Fruit fly (Drosophila melanogaster) whole organism, embryonic: ENCODE measurements around the gene CG9360.
A peak's percentile ranks its signal among the peaks of the same experiment; 100 is the strongest.

Experiments
- ATbp ChIP-seq: fragments of 200-800 bp; sonication (Bioruptor generic); optimal IDR thresholded peaks from 2 replicates; lab custom pipeline; 2017; ENCODE audit warnings: missing biosample characterization, mild to moderate bottlenecking, missing genetic modification characterization, missing genetic modification reagents
- Adf1 ChIP-seq: fragments of 200-800 bp; sonication (Bioruptor generic); IDR thresholded peaks from 2 replicates; pipeline ENCODE4 v1.3.6; 2022; ENCODE audit warnings: missing biosample characterization, missing genetic modification characterization
- B-H1 ChIP-seq: fragments of 200-800 bp; sonication (Bioruptor generic); IDR thresholded peaks from 3 replicates; pipeline ENCODE4 v1.3.6; 2022; ENCODE audit warnings: missing biosample characterization, missing genetic modification characterization
- Bdp1 ChIP-seq: fragments of 200-800 bp; sonication (Bioruptor generic); optimal IDR thresholded peaks from 3 replicates; lab custom pipeline; 2016; ENCODE audit warnings: missing biosample characterization, missing genetic modification characterization
- Blimp-1 ChIP-seq: fragments of 200-800 bp; sonication (Bioruptor generic); optimal IDR thresholded peaks from 3 replicates; lab custom pipeline; 2018; ENCODE audit warnings: missing biosample characterization, missing genetic modification characterization, mild to moderate bottlenecking, moderate library complexity, missing genetic modification reagents
- CG10543 ChIP-seq: fragments of 200-800 bp; sonication (Bioruptor generic); optimal IDR thresholded peaks from 3 replicates; lab custom pipeline; 2017; ENCODE audit warnings: missing biosample characterization, mild to moderate bottlenecking, missing genetic modification characterization, moderate library complexity
- CG10959 ChIP-seq: fragments of 200-800 bp; sonication (Bioruptor generic); IDR thresholded peaks from 2 replicates; pipeline ENCODE4 v1.3.6; 2022; ENCODE audit warnings: missing biosample characterization, missing genetic modification characterization
- CG11456 ChIP-seq: fragments of 200-800 bp; sonication (Bioruptor generic); IDR thresholded peaks from 3 replicates; pipeline ENCODE4 v1.3.6; 2022; ENCODE audit warnings: missing biosample characterization, missing genetic modification characterization
- CG12659 ChIP-seq: fragments of 200-800 bp; sonication (Bioruptor generic); optimal IDR thresholded peaks from 3 replicates; lab custom pipeline; 2017; ENCODE audit warnings: mild to moderate bottlenecking, missing biosample characterization, missing genetic modification reagents, missing genetic modification characterization
- CG12744 ChIP-seq: fragments of 200-800 bp; sonication (Bioruptor generic); optimal IDR thresholded peaks from 2 replicates; lab custom pipeline; 2016; ENCODE audit warnings: missing biosample characterization, missing genetic modification characterization
- CG12942 ChIP-seq: fragments of 200-800 bp; sonication (Bioruptor generic); optimal IDR thresholded peaks from 3 replicates; lab custom pipeline; 2016; ENCODE audit warnings: missing biosample characterization, missing genetic modification characterization
- CG15479 ChIP-seq: fragments of 200-800 bp; sonication (Bioruptor generic); optimal IDR thresholded peaks from 3 replicates; lab custom pipeline; 2019; ENCODE audit warnings: missing biosample characterization, mild to moderate bottlenecking, missing genetic modification characterization, moderate library complexity
- CG17829 ChIP-seq: fragments of 200-800 bp; optimal IDR thresholded peaks from 2 replicates; lab custom pipeline; 2019; ENCODE audit warnings: missing biosample characterization, mild to moderate bottlenecking, missing genetic modification characterization, moderate library complexity
- CG18476 ChIP-seq: fragments of 200-800 bp; sonication (Bioruptor generic); optimal IDR thresholded peaks from 2 replicates; lab custom pipeline; 2016; ENCODE audit warnings: missing biosample characterization, mild to moderate bottlenecking, missing genetic modification characterization
- CG2712 ChIP-seq: fragments of 200-800 bp; optimal IDR thresholded peaks from 3 replicates; lab custom pipeline; 2019; ENCODE audit warnings: missing biosample characterization, mild to moderate bottlenecking, missing genetic modification characterization, moderate library complexity
- CG32532 ChIP-seq: fragments of 200-800 bp; sonication (Bioruptor generic); IDR thresholded peaks from 2 replicates; pipeline ENCODE4 v1.3.6; 2022; ENCODE audit warnings: missing biosample characterization, missing genetic modification characterization
- CG6654 ChIP-seq: fragments of 200-800 bp; sonication (Bioruptor generic); optimal IDR thresholded peaks from 2 replicates; lab custom pipeline; 2017; ENCODE audit warnings: missing biosample characterization, mild to moderate bottlenecking, missing genetic modification characterization
- CG7271 ChIP-seq: fragments of 200-800 bp; sonication (Bioruptor generic); optimal IDR thresholded peaks from 2 replicates; lab custom pipeline; 2018; ENCODE audit warnings: missing biosample characterization, mild to moderate bottlenecking, missing genetic modification characterization, moderate library complexity
- CG8281 ChIP-seq: fragments of 200-800 bp; sonication (Bioruptor generic); optimal IDR thresholded peaks from 2 replicates; lab custom pipeline; 2018; ENCODE audit warnings: missing biosample characterization, mild to moderate bottlenecking, missing genetic modification characterization, moderate library complexity
- Deaf1 ChIP-seq: fragments of 200-800 bp; optimal IDR thresholded peaks from 3 replicates; lab custom pipeline; 2019; ENCODE audit warnings: missing biosample characterization, mild to moderate bottlenecking, missing genetic modification characterization, moderate library complexity
- Doc3 ChIP-seq: fragments of 200-800 bp; sonication (Bioruptor generic); IDR thresholded peaks from 3 replicates; pipeline ENCODE4 v1.3.6; 2022; ENCODE audit warnings: missing biosample characterization, missing genetic modification characterization; ENCODE audit not compliant: partially characterized antibody
- ERR ChIP-seq: fragments of 200-800 bp; sonication (Bioruptor generic); optimal IDR thresholded peaks from 2 replicates; lab custom pipeline; 2016; ENCODE audit warnings: missing biosample characterization, missing genetic modification characterization
- HHEX ChIP-seq: fragments of 200-800 bp; sonication (Bioruptor generic); optimal IDR thresholded peaks from 3 replicates; lab custom pipeline; 2017; ENCODE audit warnings: missing biosample characterization, mild to moderate bottlenecking, missing genetic modification characterization, missing genetic modification reagents
- NC2α ChIP-seq: fragments of 200-800 bp; sonication (Bioruptor generic); optimal IDR thresholded peaks from 2 replicates; lab custom pipeline; 2016; ENCODE audit warnings: missing biosample characterization, missing genetic modification characterization
- NFAT ChIP-seq: fragments of 200-800 bp; sonication (Bioruptor generic); IDR thresholded peaks from 2 replicates; pipeline ENCODE4 v1.3.6; 2022; ENCODE audit warnings: missing biosample characterization, missing genetic modification characterization
- Nf-YB ChIP-seq: fragments of 200-800 bp; sonication (Bioruptor generic); optimal IDR thresholded peaks from 3 replicates; lab custom pipeline; 2019; ENCODE audit warnings: missing biosample characterization, mild to moderate bottlenecking, missing genetic modification characterization, moderate library complexity
- Oaz ChIP-seq: fragments of 200-800 bp; sonication (Bioruptor generic); IDR thresholded peaks from 2 replicates; pipeline ENCODE4 v1.3.6; 2022; ENCODE audit warnings: missing biosample characterization, missing genetic modification characterization
- Ptx1 ChIP-seq: fragments of 200-800 bp; sonication (Bioruptor generic); IDR thresholded peaks from 2 replicates; pipeline ENCODE4 v1.3.6; 2022; ENCODE audit warnings: missing biosample characterization, missing genetic modification characterization
- Sox100B ChIP-seq: fragments of 200-800 bp; sonication (Bioruptor generic); optimal IDR thresholded peaks from 3 replicates; lab custom pipeline; 2018; ENCODE audit warnings: missing biosample characterization, mild to moderate bottlenecking, missing genetic modification characterization
- Tbp ChIP-seq: fragments of >200 bp; optimal IDR thresholded peaks from 2 replicates; lab custom pipeline; 2018; ENCODE audit warnings: missing biosample characterization, missing genetic modification characterization
- cg ChIP-seq: fragments of 200-800 bp; sonication (Bioruptor generic); optimal IDR thresholded peaks from 3 replicates; lab custom pipeline; 2019; ENCODE audit warnings: missing biosample characterization, mild to moderate bottlenecking, missing genetic modification characterization, moderate library complexity
- dimm ChIP-seq: fragments of 200-800 bp; sonication (Bioruptor generic); IDR thresholded peaks from 2 replicates; pipeline ENCODE4 v1.3.6; 2022; ENCODE audit warnings: missing biosample characterization, missing genetic modification characterization
- ems ChIP-seq: fragments of 200-800 bp; sonication (Bioruptor generic); optimal IDR thresholded peaks from 3 replicates; lab custom pipeline; 2016; ENCODE audit warnings: missing biosample characterization, missing genetic modification characterization
- exex ChIP-seq: fragments of 200-800 bp; sonication (Bioruptor generic); optimal IDR thresholded peaks from 4 replicates; lab custom pipeline; 2018; ENCODE audit warnings: missing biosample characterization, mild to moderate bottlenecking, missing genetic modification characterization, moderate library complexity
- gce ChIP-seq: fragments of 200-800 bp; sonication (Bioruptor generic); IDR thresholded peaks from 3 replicates; pipeline ENCODE4 v1.3.6; 2022; ENCODE audit warnings: missing biosample characterization, missing genetic modification characterization
- grau ChIP-seq: fragments of 200-800 bp; optimal IDR thresholded peaks from 3 replicates; lab custom pipeline; 2019; ENCODE audit warnings: missing biosample characterization, mild to moderate bottlenecking, missing genetic modification characterization, moderate library complexity
- hbn ChIP-seq: fragments of 200-800 bp; sonication (Bioruptor generic); IDR thresholded peaks from 2 replicates; pipeline ENCODE4 v1.3.6; 2022; ENCODE audit warnings: missing biosample characterization, missing genetic modification characterization; ENCODE audit not compliant: partially characterized antibody
- kah ChIP-seq: fragments of 200-800 bp; sonication (Bioruptor generic); optimal IDR thresholded peaks from 2 replicates; lab custom pipeline; 2018; ENCODE audit warnings: missing biosample characterization, mild to moderate bottlenecking, missing genetic modification characterization
- mld ChIP-seq: fragments of 200-800 bp; sonication (Bioruptor generic); IDR thresholded peaks from 3 replicates; pipeline ENCODE4 v1.3.6; 2022; ENCODE audit warnings: missing biosample characterization, missing genetic modification characterization; ENCODE audit not compliant: partially characterized antibody
- prd ChIP-seq, 3 experiments: fragments of >200 bp in 2 of 3; fragments of 200-800 bp in 1 of 3; sonication (Bioruptor generic) in 1 of 3; optimal IDR thresholded peaks in 2 of 3; IDR thresholded peaks in 1 of 3; 2 replicates in 2 of 3; 3 replicates in 1 of 3; pipeline versions ENCODE4 v1.3.6 to Lab custom; 2017 to 2022; ENCODE audit warnings: missing biosample characterization in 1 of 3, missing genetic modification characterization in 1 of 3
- row ChIP-seq: fragments of 200-800 bp; sonication (Bioruptor generic); IDR thresholded peaks from 3 replicates; pipeline ENCODE4 v1.3.6; 2022; ENCODE audit warnings: missing biosample characterization, missing genetic modification characterization
- salm ChIP-seq: fragments of 200-800 bp; sonication (Bioruptor generic); optimal IDR thresholded peaks from 2 replicates; lab custom pipeline; 2018; ENCODE audit warnings: missing biosample characterization, mild to moderate bottlenecking, missing genetic modification characterization
- sob ChIP-seq: fragments of 200-800 bp; sonication (Bioruptor generic); IDR thresholded peaks from 2 replicates; pipeline ENCODE4 v1.3.6; 2022; ENCODE audit warnings: missing biosample characterization, missing genetic modification characterization
- ssp ChIP-seq: fragments of 200-800 bp; sonication (Bioruptor generic); IDR thresholded peaks from 2 replicates; pipeline ENCODE4 v1.3.6; 2022; ENCODE audit warnings: missing biosample characterization, missing genetic modification characterization
- vvl ChIP-seq: fragments of 200-800 bp; sonication (Bioruptor generic); IDR thresholded peaks from 2 replicates; pipeline ENCODE4 v1.3.6; 2022; ENCODE audit warnings: missing biosample characterization, missing genetic modification characterization

The CG9360 gene

DNA sequence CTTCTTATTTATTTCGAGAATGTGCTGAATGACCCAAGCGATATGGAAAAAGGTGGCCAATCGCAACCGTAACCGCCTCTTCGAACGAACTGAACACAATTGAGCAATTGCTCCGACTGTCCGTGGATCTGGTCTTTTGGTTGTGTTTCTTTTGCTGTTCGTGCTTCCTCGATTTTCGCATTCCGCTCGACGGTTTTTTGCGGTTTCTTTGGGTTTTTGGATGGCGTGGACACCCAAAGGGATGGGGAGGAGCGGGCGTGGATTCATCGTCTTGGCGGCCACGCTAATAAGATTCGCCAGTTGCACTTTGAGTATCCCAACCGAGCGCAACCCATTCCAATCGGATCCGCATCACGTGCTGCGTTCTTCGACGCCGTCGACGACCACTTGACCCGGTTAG lies 31.7 kb downstream of the CG9360 start, which contains the start of gene inaF-B:
Gene inaF-B, minus strand, starts transcription at position 101 of the 400 bp plus-strand sequence.
- TF ChIP-seq CG17829 (tag; lab: Kevin White, UChicago) (no peak), Ptx1 (no peak), exex (tag; lab: Kevin White, UChicago) (no peak), Adf1 (GFP tag; lab: Robert Waterston, UW) (no peak), CG8281 (tag; lab: Kevin White, UChicago) (no peak), kah (GFP tag; lab: Kevin White, UChicago) (no peak), gce (GFP tag; lab: Robert Waterston, UW) (no peak), CG10543 (GFP tag; lab: Kevin White, UChicago) (no peak), CG15479 (GFP tag; lab: Kevin White, UChicago) (no peak), NFAT (GFP tag; lab: Robert Waterston, UW) (no peak), Tbp (GFP tag; lab: Kevin White, UChicago) (no peak), CG2712 (tag; lab: Kevin White, UChicago) (no peak), salm (no peak), ssp (GFP tag; lab: Robert Waterston, UW) (no peak), mld (no peak), CG11456 (GFP tag; lab: Robert Waterston, UW) (no peak), sob (GFP tag; lab: Robert Waterston, UW) (no peak)

- TF ChIP-seq NC2α (GFP tag; lab: Kevin White, UChicago) (no peak), ATbp (GFP tag; lab: Kevin White, UChicago) (no peak), CG12659 (no peak), CG6654 (GFP tag; lab: Kevin White, UChicago) (no peak), Oaz (GFP tag; lab: Robert Waterston, UW) (no peak), CG18476 (GFP tag; lab: Kevin White, UChicago) (no peak), CG12942 (GFP tag; lab: Kevin White, UChicago) (no peak), sob (GFP tag; lab: Robert Waterston, UW) (no peak), ERR (GFP tag; lab: Kevin White, UChicago) (no peak), Blimp-1 (no peak)
Measured at dm6 chrX:11731665-11732064, 32.7 kb downstream of the CG9360 start, which contains the start of gene inaF-C. Gene inaF-C (minus strand): TSS chrX:11731765.

- TF ChIP-seq grau (tag; lab: Kevin White, UChicago) (peak; percentile 12), B-H1 (GFP tag; lab: Robert Waterston, UW) (no peak), Nf-YB (GFP tag; lab: Kevin White, UChicago) (peak; percentile 19), cg (GFP tag; lab: Kevin White, UChicago) (peak; percentile 33)
Measured at dm6 chrX:11729993-11730392, 34.4 kb downstream of the CG9360 start.

- TF ChIP-seq CG10959 (GFP tag; lab: Robert Waterston, UW) = no peak
- TF ChIP-seq CG7271 (tag; lab: Kevin White, UChicago) = no peak
- no peak for TF ChIP-seq prd (optimal IDR thresholded peaks at IDR 0.05; lab: Kevin White, UChicago)
- TF ChIP-seq prd (GFP tag; IDR thresholded peaks at IDR 0.05; lab: Robert Waterston, UW) = no peak
- no peak for TF ChIP-seq Sox100B (GFP tag; lab: Kevin White, UChicago)
- TF ChIP-seq Deaf1 (tag; lab: Kevin White, UChicago) = peak; percentile 77
- TF ChIP-seq CG12744 (GFP tag; lab: Kevin White, UChicago) = no peak
- TF ChIP-seq hbn = no peak
- no peak for TF ChIP-seq CG32532
- no peak for TF ChIP-seq ems (GFP tag; lab: Kevin White, UChicago)
- TF ChIP-seq HHEX (GFP tag; lab: Kevin White, UChicago) = no peak
- no peak for TF ChIP-seq Doc3 (GFP tag; lab: Robert Waterston, UW)
- no peak for TF ChIP-seq dimm (GFP tag; lab: Robert Waterston, UW)
- 0 out of 2 replicates have a peak, but pooled peaks have one; percentile 31 for TF ChIP-seq vvl (GFP tag; lab: Robert Waterston, UW)
- TF ChIP-seq row (GFP tag; lab: Robert Waterston, UW) = no peak
- TF ChIP-seq Bdp1 (GFP tag; lab: Kevin White, UChicago) = no peak
- no peak for TF ChIP-seq CG17829 (tag; lab: Kevin White, UChicago)
Measured at dm6 chrX:11728999-11729398, 35.4 kb downstream of the CG9360 start, which contains the start of gene inaF-D. Gene inaF-D (minus strand): TSS chrX:11729099.
